Worm (Caenorhabditis elegans) whole organism, L4/young adult: ENCODE data around the gene alh-9.

Experiments
- W03F9.2 ChIP-seq: fragments of 150-350 bp; optimal IDR thresholded peaks from 2 replicates; lab custom pipeline; 2014; ENCODE audit warnings: missing biosample characterization, missing genetic modification characterization
- him-1 ChIP-seq: sonication (generic microtip); optimal IDR thresholded peaks from 2 replicates; lab custom pipeline; 2016; ENCODE audit warnings: missing genotype, missing genetic modification reagents, missing genetic modification characterization, missing compliant biosample characterization

DNA sequence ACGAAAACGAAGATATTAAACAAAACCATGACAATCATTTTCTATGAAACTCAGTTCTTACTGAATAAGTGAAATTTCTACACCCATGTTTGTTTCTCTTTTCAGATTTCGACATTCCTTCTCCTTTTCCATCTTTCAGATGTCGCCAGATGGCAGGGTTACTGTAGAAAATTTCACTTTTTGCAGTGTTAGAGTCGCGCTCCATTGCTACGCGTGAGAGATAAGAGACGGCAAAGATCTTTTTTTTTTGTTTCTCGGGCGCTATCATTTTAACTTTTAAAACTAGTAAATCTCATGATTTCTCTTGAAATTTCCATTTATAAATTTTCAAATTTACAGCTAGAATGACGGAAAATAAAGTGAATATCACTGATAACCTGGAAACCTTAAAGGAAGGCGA is 22.4 kb downstream of the alh-9 start, which contains the start of the genes mig-21 and F01F1.2:
- TF ChIP-seq W03F9.2: no peak
- no peak for TF ChIP-seq him-1
